Worm (Caenorhabditis elegans) whole organism, L2 larva: Measurements from ENCODE around the gene nhr-142.

Source experiments
- C34F6.9 ChIP-seq: fragments of 150-350 bp; optimal IDR thresholded peaks from 2 replicates; lab custom pipeline; 2014; ENCODE audit warnings: missing biosample characterization, missing genetic modification characterization
- F13H6.1 ChIP-seq: sonication (generic microtip); optimal IDR thresholded peaks from 2 replicates; lab custom pipeline; 2016; ENCODE audit warnings: missing genetic modification characterization, missing compliant biosample characterization
- R02D3.7 ChIP-seq: fragments of 150-350 bp; optimal IDR thresholded peaks from 2 replicates; lab custom pipeline; 2014; ENCODE audit warnings: missing biosample characterization, missing genetic modification characterization
- Y55F3AM.14 ChIP-seq: fragments of 200-800 bp; sonication (Bioruptor generic); optimal IDR thresholded peaks from 2 replicates; lab custom pipeline; 2018; ENCODE audit warnings: mild to moderate bottlenecking, missing genetic modification characterization, missing compliant biosample characterization
- ZK546.5 ChIP-seq: sonication (generic microtip); optimal IDR thresholded peaks from 2 replicates; lab custom pipeline; 2017; ENCODE audit warnings: missing biosample characterization, missing genetic modification characterization
- alr-1 ChIP-seq: fragments of 150-350 bp; optimal IDR thresholded peaks from 2 replicates; lab custom pipeline; 2014; ENCODE audit warnings: missing biosample characterization, missing genetic modification characterization
- aly-2 ChIP-seq: fragments of 150-350 bp; optimal IDR thresholded peaks from 2 replicates; lab custom pipeline; 2014; ENCODE audit warnings: missing biosample characterization, missing genetic modification characterization
- ama-1 ChIP-seq: fragments of 150-350 bp; optimal IDR thresholded peaks from 2 replicates; lab custom pipeline; 2018; ENCODE audit warnings: inconsistent platforms
- blmp-1 ChIP-seq: sonication (generic microtip); optimal IDR thresholded peaks from 2 replicates; lab custom pipeline; 2017; ENCODE audit warnings: missing genetic modification characterization, mild to moderate bottlenecking, missing compliant biosample characterization, antibody characterized with exemption, moderate library complexity; ENCODE audit not compliant: insufficient read depth
- ceh-16 ChIP-seq: fragments of 150-350 bp; optimal IDR thresholded peaks from 2 replicates; lab custom pipeline; 2014; ENCODE audit warnings: missing biosample characterization, missing genetic modification characterization
- ceh-82 ChIP-seq: fragments of 150-350 bp; optimal IDR thresholded peaks from 2 replicates; lab custom pipeline; 2014; ENCODE audit warnings: missing biosample characterization, missing genetic modification characterization
- crh-2 ChIP-seq: sonication (generic microtip); optimal IDR thresholded peaks from 2 replicates; lab custom pipeline; 2017; ENCODE audit warnings: missing biosample characterization, missing genetic modification characterization
- dmd-4 ChIP-seq: sonication (generic microtip); optimal IDR thresholded peaks from 2 replicates; lab custom pipeline; 2017; ENCODE audit warnings: missing biosample characterization, missing genetic modification characterization
- egl-27 ChIP-seq: sonication (generic microtip); optimal IDR thresholded peaks from 3 replicates; lab custom pipeline; 2017; ENCODE audit warnings: missing biosample characterization, missing genetic modification reagents, missing genetic modification characterization
- elt-3 ChIP-seq: sonication (generic microtip); optimal IDR thresholded peaks from 2 replicates; lab custom pipeline; 2017; ENCODE audit warnings: missing biosample characterization, missing genetic modification characterization
- fos-1 ChIP-seq: fragments of 150-350 bp; optimal IDR thresholded peaks from 2 replicates; lab custom pipeline; 2014; ENCODE audit warnings: missing biosample characterization, missing genetic modification characterization
- lin-13 ChIP-seq: fragments of 150-350 bp; optimal IDR thresholded peaks from 2 replicates; lab custom pipeline; 2014; ENCODE audit warnings: missing biosample characterization, missing genetic modification reagents, missing genetic modification characterization
- lin-39 ChIP-seq: fragments of 150-350 bp; optimal IDR thresholded peaks from 2 replicates; lab custom pipeline; 2014; ENCODE audit warnings: missing biosample characterization, missing genetic modification reagents, missing genetic modification characterization
- lsy-2 ChIP-seq, 2 experiments: fragments of 150-350 bp in 1 of 2; sonication (generic microtip) in 1 of 2; optimal IDR thresholded peaks; 2 replicates each; lab custom pipeline; 2014 to 2017; ENCODE audit warnings: missing biosample characterization in 2 of 2, missing genetic modification characterization in 2 of 2
- mdl-1 ChIP-seq, 2 experiments: fragments of 150-350 bp in 1 of 2; sonication (generic microtip) in 1 of 2; optimal IDR thresholded peaks; 2 replicates each; lab custom pipeline; 2017; ENCODE audit warnings: missing biosample characterization in 2 of 2, missing genetic modification characterization in 2 of 2
- nhr-129 ChIP-seq: fragments of 150-350 bp; optimal IDR thresholded peaks from 2 replicates; lab custom pipeline; 2014; ENCODE audit warnings: missing biosample characterization, missing genetic modification characterization
- nhr-21 ChIP-seq: fragments of 150-350 bp; optimal IDR thresholded peaks from 2 replicates; lab custom pipeline; 2014; ENCODE audit warnings: missing biosample characterization, missing genetic modification characterization
- nhr-237 ChIP-seq: fragments of 150-350 bp; optimal IDR thresholded peaks from 2 replicates; lab custom pipeline; 2014; ENCODE audit warnings: missing biosample characterization, missing genetic modification characterization
- nhr-25 ChIP-seq: fragments of 150-350 bp; sonication (generic microtip); optimal IDR thresholded peaks from 3 replicates; lab custom pipeline; 2014; ENCODE audit warnings: missing biosample characterization, missing genetic modification characterization
- nhr-6 ChIP-seq: fragments of 150-350 bp; optimal IDR thresholded peaks from 2 replicates; lab custom pipeline; 2014; ENCODE audit warnings: missing biosample characterization, missing genetic modification characterization
- nhr-77 ChIP-seq: fragments of 150-350 bp; optimal IDR thresholded peaks from 2 replicates; lab custom pipeline; 2014; ENCODE audit warnings: missing biosample characterization, missing genetic modification characterization
- peb-1 ChIP-seq: fragments of 150-350 bp; optimal IDR thresholded peaks from 2 replicates; lab custom pipeline; 2014; ENCODE audit warnings: missing biosample characterization, missing genetic modification characterization
- skn-1 ChIP-seq: sonication (generic microtip); optimal IDR thresholded peaks from 2 replicates; lab custom pipeline; 2017; ENCODE audit warnings: missing biosample characterization, missing genetic modification characterization
- sma-3 ChIP-seq: sonication (generic microtip); optimal IDR thresholded peaks from 2 replicates; lab custom pipeline; 2016; ENCODE audit warnings: missing genetic modification reagents, missing genetic modification characterization, missing compliant biosample characterization
- sma-9 ChIP-seq, 2 experiments: fragments of 150-350 bp in 1 of 2; sonication (generic microtip) in 1 of 2; optimal IDR thresholded peaks; 2 replicates each; lab custom pipeline; 2014 to 2016; ENCODE audit warnings: missing genetic modification characterization in 2 of 2, mild to moderate bottlenecking in 1 of 2, missing biosample characterization in 1 of 2, missing compliant biosample characterization in 1 of 2, missing genetic modification reagents in 1 of 2, moderate library complexity in 1 of 2
- snpc-4 ChIP-seq: fragments of 150-350 bp; optimal IDR thresholded peaks from 2 replicates; lab custom pipeline; 2014; ENCODE audit warnings: missing biosample characterization, missing genetic modification characterization
- unc-39 ChIP-seq: fragments of 150-350 bp; optimal IDR thresholded peaks from 2 replicates; lab custom pipeline; 2014; ENCODE audit warnings: missing biosample characterization, missing genetic modification characterization
- unc-55 ChIP-seq: fragments of 150-350 bp; sonication (generic microtip); optimal IDR thresholded peaks from 3 replicates; lab custom pipeline; 2014; ENCODE audit warnings: missing biosample characterization, missing genetic modification reagents, missing genetic modification characterization
- unc-62 ChIP-seq: fragments of 150-350 bp; optimal IDR thresholded peaks from 2 replicates; lab custom pipeline; 2014; ENCODE audit warnings: missing biosample characterization, missing genetic modification reagents, missing genetic modification characterization
- zag-1 ChIP-seq: fragments of 150-350 bp; optimal IDR thresholded peaks from 2 replicates; lab custom pipeline; 2014; ENCODE audit warnings: missing biosample characterization, missing genetic modification characterization
- ztf-11 ChIP-seq: sonication (generic microtip); optimal IDR thresholded peaks from 2 replicates; lab custom pipeline; 2017; ENCODE audit warnings: missing biosample characterization, missing genetic modification characterization
- ztf-4 ChIP-seq: fragments of 150-350 bp; optimal IDR thresholded peaks from 2 replicates; lab custom pipeline; 2014; ENCODE audit warnings: missing biosample characterization, missing genetic modification characterization

Gene nhr-142

ce11 chrV:5838576-5839366 is 48.4 kb upstream of the nhr-142 start, which contains the start of gene F26F12.2:
Gene F26F12.2 (minus strand): TSS chrV:5838613.
- TF ChIP-seq nhr-6 (tag; lab: Kevin White, UChicago): no peak
- peak in 1 of 2 experiments; percentile 6 for TF ChIP-seq lsy-2 (tag; optimal IDR thresholded peaks at IDR 0.05; lab: Kevin White, UChicago)
- TF ChIP-seq ztf-4 (tag; lab: Kevin White, UChicago): peak; percentile 47
- TF ChIP-seq fos-1 (tag; lab: Kevin White, UChicago): no peak
- TF ChIP-seq nhr-25 (tag; lab: Kevin White, UChicago): peak; percentile 76
- peak; percentile 58 for TF ChIP-seq blmp-1 (tag; lab: Kevin White, UChicago)
- no peak for TF ChIP-seq nhr-77 (tag; lab: Kevin White, UChicago)
- TF ChIP-seq dmd-4 (tag; lab: Kevin White, UChicago): no peak
- TF ChIP-seq nhr-237 (tag; lab: Kevin White, UChicago): no peak
- no peak for TF ChIP-seq crh-2 (tag; lab: Kevin White, UChicago)
- TF ChIP-seq nhr-129 (tag; lab: Kevin White, UChicago): peak; percentile 17
- no peak for TF ChIP-seq lin-13 (GFP tag; lab: Kevin White, UChicago)
- peak; percentile 2 for TF ChIP-seq sma-3 (GFP tag; lab: Kevin White, UChicago)
- peak; percentile 77 for TF ChIP-seq ama-1 (lab: Kevin White, UChicago)
- TF ChIP-seq aly-2 (tag; lab: Kevin White, UChicago): no peak
- TF ChIP-seq C34F6.9 (tag; lab: Kevin White, UChicago): peak; percentile 30
- no peak for TF ChIP-seq mdl-1 (tag; optimal IDR thresholded peaks at IDR 0.05; lab: Kevin White, UChicago)
- no peak for TF ChIP-seq unc-55 (GFP tag; lab: Kevin White, UChicago)
- no peak for TF ChIP-seq peb-1
- TF ChIP-seq ztf-11: no peak
- no peak for TF ChIP-seq zag-1 (tag; lab: Kevin White, UChicago)
- no peak for TF ChIP-seq egl-27 (tag; lab: Kevin White, UChicago)
- TF ChIP-seq unc-39 (tag; lab: Kevin White, UChicago): no peak
- no peak for TF ChIP-seq R02D3.7 (tag; lab: Kevin White, UChicago)
- TF ChIP-seq ZK546.5 (tag; lab: Kevin White, UChicago): no peak
- no peak for TF ChIP-seq sma-9 (GFP tag; optimal IDR thresholded peaks at IDR 0.05; lab: Kevin White, UChicago)
- no peak for TF ChIP-seq sma-9 (tag; optimal IDR thresholded peaks at IDR 0.05; lab: Kevin White, UChicago)
- no peak for TF ChIP-seq alr-1 (tag; lab: Kevin White, UChicago)
- TF ChIP-seq Y55F3AM.14 (GFP tag; lab: Kevin White, UChicago): no peak
- no peak for TF ChIP-seq elt-3 (tag; lab: Kevin White, UChicago)
- no peak for TF ChIP-seq lin-39 (tag; lab: Kevin White, UChicago)
- no peak for TF ChIP-seq nhr-21 (tag; lab: Kevin White, UChicago)
- no peak for TF ChIP-seq unc-62 (GFP tag; lab: Kevin White, UChicago)

- no peak for TF ChIP-seq blmp-1 (tag; lab: Kevin White, UChicago)
- no peak for TF ChIP-seq ceh-82 (tag; lab: Kevin White, UChicago)
- TF ChIP-seq nhr-25 (tag; lab: Kevin White, UChicago): no peak
- no peak for TF ChIP-seq lin-13 (GFP tag; lab: Kevin White, UChicago)
Measured at ce11 chrV:5836616-5836982, 46.2 kb upstream of the nhr-142 start, which contains the start of gene col-140. Gene col-140 (minus strand): TSS chrV:5836834.

ce11 chrV:5835979-5836615 is 45.7 kb upstream of the nhr-142 start:
- TF ChIP-seq sma-3 (GFP tag; lab: Kevin White, UChicago) (no peak), ama-1 (lab: Kevin White, UChicago) (no peak), skn-1 (tag; lab: Kevin White, UChicago) (no peak), ceh-16 (tag; lab: Kevin White, UChicago) (no peak), nhr-6 (tag; lab: Kevin White, UChicago) (no peak), zag-1 (tag; lab: Kevin White, UChicago) (no peak), C34F6.9 (tag; lab: Kevin White, UChicago) (no peak), crh-2 (tag; lab: Kevin White, UChicago) (no peak), ztf-11 (no peak), F13H6.1 (no peak), snpc-4 (tag; lab: Kevin White, UChicago) (no peak), aly-2 (tag; lab: Kevin White, UChicago) (no peak), elt-3 (tag; lab: Kevin White, UChicago) (no peak), ceh-82 (tag; lab: Kevin White, UChicago) (no peak), nhr-25 (tag; lab: Kevin White, UChicago) (no peak)
- TF ChIP-seq, all 48 proteins: peak for 0
